Fruit fly (Drosophila melanogaster) whole organism, embryonic: ENCODE results near the gene CG10862.

ENCODE experiments used
- CG10274 ChIP-seq: fragments of 200-800 bp; sonication (Bioruptor generic); optimal IDR thresholded peaks from 3 replicates; lab custom pipeline; 2017; ENCODE audit warnings: missing biosample characterization, mild to moderate bottlenecking, missing genetic modification characterization
- CG10979 ChIP-seq: fragments of 200-800 bp; sonication (Bioruptor generic); optimal IDR thresholded peaks from 2 replicates; lab custom pipeline; 2018; ENCODE audit warnings: missing biosample characterization, mild to moderate bottlenecking, missing genetic modification characterization, moderate library complexity
- CG11695 ChIP-seq: fragments of 200-800 bp; sonication (Bioruptor generic); IDR thresholded peaks from 3 replicates; pipeline ENCODE4 v1.3.6; 2022; ENCODE audit warnings: missing biosample characterization, missing genetic modification characterization
- CG13287 ChIP-seq: fragments of 200-800 bp; sonication (Bioruptor generic); IDR thresholded peaks from 2 replicates; pipeline ENCODE4 v1.3.6; 2022; ENCODE audit warnings: missing biosample characterization, missing genetic modification characterization; ENCODE audit not compliant: partially characterized antibody
- CG13624 ChIP-seq: fragments of 200-800 bp; sonication (Bioruptor generic); optimal IDR thresholded peaks from 2 replicates; lab custom pipeline; 2016; ENCODE audit warnings: missing biosample characterization, missing genetic modification characterization
- CG13894 ChIP-seq: fragments of 200-800 bp; sonication (Bioruptor generic); optimal IDR thresholded peaks from 3 replicates; lab custom pipeline; 2018; ENCODE audit warnings: missing biosample characterization, mild to moderate bottlenecking, missing genetic modification characterization, moderate library complexity
- CG15479 ChIP-seq: fragments of 200-800 bp; sonication (Bioruptor generic); optimal IDR thresholded peaks from 3 replicates; lab custom pipeline; 2019; ENCODE audit warnings: missing biosample characterization, mild to moderate bottlenecking, missing genetic modification characterization, moderate library complexity
- CG16779 ChIP-seq: fragments of 200-800 bp; sonication (Bioruptor generic); IDR thresholded peaks from 2 replicates; pipeline ENCODE4 v1.3.6; 2022; ENCODE audit warnings: missing biosample characterization, missing genetic modification characterization
- CG16815 ChIP-seq: fragments of 200-800 bp; sonication (Bioruptor generic); optimal IDR thresholded peaks from 3 replicates; lab custom pipeline; 2017; ENCODE audit warnings: missing biosample characterization, mild to moderate bottlenecking, missing genetic modification characterization
- CG2129 ChIP-seq: fragments of 200-800 bp; sonication (Bioruptor generic); IDR thresholded peaks from 2 replicates; pipeline ENCODE4 v1.3.6; 2022; ENCODE audit warnings: missing biosample characterization, missing genetic modification characterization; ENCODE audit not compliant: partially characterized antibody
- CG31365 ChIP-seq: fragments of 200-800 bp; sonication (Bioruptor generic); optimal IDR thresholded peaks from 2 replicates; lab custom pipeline; 2018; ENCODE audit warnings: missing biosample characterization, mild to moderate bottlenecking, missing genetic modification characterization
- CG32772 ChIP-seq: fragments of 200-800 bp; sonication (Bioruptor generic); IDR thresholded peaks from 2 replicates; pipeline ENCODE4 v1.3.6; 2022; ENCODE audit warnings: missing biosample characterization, missing genetic modification characterization
- CG6791 ChIP-seq: fragments of 200-800 bp; sonication (Bioruptor generic); IDR thresholded peaks from 3 replicates; pipeline ENCODE4 v1.3.6; 2022; ENCODE audit warnings: missing biosample characterization, missing genetic modification characterization; ENCODE audit not compliant: partially characterized antibody
- CG8765 ChIP-seq: fragments of 200-800 bp; sonication (Bioruptor generic); IDR thresholded peaks from 2 replicates; pipeline ENCODE4 v1.3.6; 2022; ENCODE audit warnings: missing biosample characterization, missing genetic modification characterization
- CG9932 ChIP-seq: fragments of 200-800 bp; sonication (Bioruptor generic); IDR thresholded peaks from 2 replicates; pipeline ENCODE4 v1.3.6; 2022; ENCODE audit warnings: missing biosample characterization, missing genetic modification characterization
- Elba2 ChIP-seq: fragments of 200-800 bp; sonication (Bioruptor generic); optimal IDR thresholded peaks from 3 replicates; lab custom pipeline; 2016; ENCODE audit warnings: missing biosample characterization, missing genetic modification characterization
- HHEX ChIP-seq: fragments of 200-800 bp; sonication (Bioruptor generic); optimal IDR thresholded peaks from 3 replicates; lab custom pipeline; 2017; ENCODE audit warnings: missing biosample characterization, mild to moderate bottlenecking, missing genetic modification characterization, missing genetic modification reagents
- Hr3 ChIP-seq: fragments of 200-800 bp; sonication (Bioruptor generic); optimal IDR thresholded peaks from 3 replicates; lab custom pipeline; 2016; ENCODE audit warnings: missing biosample characterization, missing genetic modification characterization
- Hr78 ChIP-seq, 2 experiments: fragments of 200-800 bp in 1 of 2; fragments of >200 bp in 1 of 2; sonication (Bioruptor generic) in 1 of 2; optimal IDR thresholded peaks; 2 replicates each; lab custom pipeline; 2017 to 2019; ENCODE audit warnings: missing biosample characterization in 2 of 2, missing genetic modification characterization in 2 of 2, mild to moderate bottlenecking in 1 of 2, moderate library complexity in 1 of 2
- Lpt ChIP-seq: fragments of >200 bp; optimal IDR thresholded peaks from 2 replicates; lab custom pipeline; 2018; ENCODE audit warnings: missing biosample characterization, missing genetic modification characterization
- Mad ChIP-seq: fragments of 200-800 bp; sonication (Bioruptor generic); optimal IDR thresholded peaks from 2 replicates; lab custom pipeline; 2016; ENCODE audit warnings: missing biosample characterization, missing genetic modification characterization
- Mrtf ChIP-seq: fragments of 200-800 bp; sonication (Bioruptor generic); IDR thresholded peaks from 3 replicates; pipeline ENCODE4 v1.3.6; 2022; ENCODE audit warnings: missing biosample characterization, missing genetic modification characterization
- Ptx1 ChIP-seq: fragments of 200-800 bp; sonication (Bioruptor generic); IDR thresholded peaks from 2 replicates; pipeline ENCODE4 v1.3.6; 2022; ENCODE audit warnings: missing biosample characterization, missing genetic modification characterization
- Six4 ChIP-seq: fragments of 200-800 bp; sonication (Bioruptor generic); optimal IDR thresholded peaks from 2 replicates; lab custom pipeline; 2016; ENCODE audit warnings: missing biosample characterization, missing genetic modification characterization
- Sox100B ChIP-seq: fragments of 200-800 bp; sonication (Bioruptor generic); optimal IDR thresholded peaks from 3 replicates; lab custom pipeline; 2018; ENCODE audit warnings: missing biosample characterization, mild to moderate bottlenecking, missing genetic modification characterization
- TFAM ChIP-seq: fragments of 200-800 bp; sonication (Bioruptor generic); optimal IDR thresholded peaks from 2 replicates; lab custom pipeline; 2017; ENCODE audit warnings: missing biosample characterization, missing genetic modification characterization, inconsistent platforms
- Taf1 ChIP-seq: fragments of 200-800 bp; sonication (Bioruptor generic); IDR thresholded peaks from 2 replicates; pipeline ENCODE4 v1.3.6; 2022; ENCODE audit warnings: missing biosample characterization, missing genetic modification characterization
- aop ChIP-seq: fragments of 200-800 bp; sonication (Bioruptor generic); IDR thresholded peaks from 2 replicates; pipeline ENCODE4 v1.3.6; 2022; ENCODE audit warnings: missing biosample characterization, missing genetic modification characterization
- ash1 ChIP-seq: fragments of 200-800 bp; sonication (Bioruptor generic); optimal IDR thresholded peaks from 2 replicates; lab custom pipeline; 2018; ENCODE audit warnings: missing biosample characterization, mild to moderate bottlenecking, missing genetic modification characterization
- az2 ChIP-seq: fragments of 200-800 bp; sonication (Bioruptor generic); optimal IDR thresholded peaks from 3 replicates; lab custom pipeline; 2016; ENCODE audit warnings: missing biosample characterization, missing genetic modification characterization
- cg ChIP-seq: fragments of 200-800 bp; sonication (Bioruptor generic); optimal IDR thresholded peaks from 3 replicates; lab custom pipeline; 2019; ENCODE audit warnings: missing biosample characterization, mild to moderate bottlenecking, missing genetic modification characterization, moderate library complexity
- danr ChIP-seq: fragments of 200-800 bp; sonication (Bioruptor generic); IDR thresholded peaks from 2 replicates; pipeline ENCODE4 v1.3.6; 2022; ENCODE audit warnings: missing biosample characterization, missing genetic modification characterization
- fd3F ChIP-seq: fragments of 200-800 bp; sonication (Bioruptor generic); optimal IDR thresholded peaks from 2 replicates; lab custom pipeline; 2018; ENCODE audit warnings: missing biosample characterization, mild to moderate bottlenecking, missing genetic modification characterization, moderate library complexity
- fu2 ChIP-seq: fragments of 200-800 bp; sonication (Bioruptor generic); optimal IDR thresholded peaks from 2 replicates; lab custom pipeline; 2016; ENCODE audit warnings: missing biosample characterization, missing genetic modification characterization
- gem ChIP-seq: fragments of 200-800 bp; sonication (Bioruptor generic); optimal IDR thresholded peaks from 2 replicates; lab custom pipeline; 2019; ENCODE audit warnings: missing biosample characterization, mild to moderate bottlenecking, missing genetic modification characterization, moderate library complexity
- gfzf ChIP-seq: fragments of 200-800 bp; sonication (Bioruptor generic); optimal IDR thresholded peaks from 2 replicates; lab custom pipeline; 2016; ENCODE audit warnings: missing biosample characterization, mild to moderate bottlenecking, missing genetic modification characterization, moderate library complexity
- h ChIP-seq: fragments of >200 bp; optimal IDR thresholded peaks from 2 replicates; lab custom pipeline; 2017
- kah ChIP-seq: fragments of 200-800 bp; sonication (Bioruptor generic); optimal IDR thresholded peaks from 2 replicates; lab custom pipeline; 2018; ENCODE audit warnings: missing biosample characterization, mild to moderate bottlenecking, missing genetic modification characterization
- lab ChIP-seq: fragments of 200-800 bp; sonication (Bioruptor generic); optimal IDR thresholded peaks from 3 replicates; lab custom pipeline; 2017; ENCODE audit warnings: missing biosample characterization, missing genetic modification characterization, mild to moderate bottlenecking, moderate library complexity, missing genetic modification reagents
- lola ChIP-seq, 3 experiments: fragments of >200 bp in 2 of 3; fragments of 200-800 bp in 1 of 3; sonication (Bioruptor generic) in 1 of 3; optimal IDR thresholded peaks; 2 replicates each; lab custom pipeline; 2017 to 2019; ENCODE audit warnings: missing biosample characterization in 3 of 3, missing genetic modification characterization in 3 of 3, mild to moderate bottlenecking in 1 of 3, moderate library complexity in 1 of 3
- maf-S ChIP-seq: fragments of 200-800 bp; sonication (Bioruptor generic); optimal IDR thresholded peaks from 2 replicates; lab custom pipeline; 2016; ENCODE audit warnings: missing biosample characterization, missing genetic modification characterization
- pho ChIP-seq: fragments of 200-800 bp; sonication (Bioruptor generic); optimal IDR thresholded peaks from 2 replicates; lab custom pipeline; 2016; ENCODE audit warnings: missing biosample characterization, missing genetic modification characterization
- psq ChIP-seq: fragments of 200-800 bp; sonication (Bioruptor generic); optimal IDR thresholded peaks from 2 replicates; lab custom pipeline; 2017; ENCODE audit warnings: missing biosample characterization, missing genetic modification characterization
- row ChIP-seq: fragments of 200-800 bp; sonication (Bioruptor generic); IDR thresholded peaks from 3 replicates; pipeline ENCODE4 v1.3.6; 2022; ENCODE audit warnings: missing biosample characterization, missing genetic modification characterization
- schlank ChIP-seq: fragments of 200-800 bp; sonication (Bioruptor generic); optimal IDR thresholded peaks from 2 replicates; lab custom pipeline; 2018; ENCODE audit warnings: missing biosample characterization, mild to moderate bottlenecking, missing genetic modification characterization
- sens ChIP-seq: fragments of 200-800 bp; sonication (Bioruptor generic); peaks from one replicate; lab custom pipeline; 2016; ENCODE audit warnings: missing biosample characterization, missing genetic modification characterization
- seq ChIP-seq: fragments of 200-800 bp; sonication (Bioruptor generic); IDR thresholded peaks from 2 replicates; pipeline ENCODE4 v1.3.6; 2022; ENCODE audit warnings: missing biosample characterization, missing genetic modification characterization
- sob ChIP-seq: fragments of 200-800 bp; sonication (Bioruptor generic); IDR thresholded peaks from 2 replicates; pipeline ENCODE4 v1.3.6; 2022; ENCODE audit warnings: missing biosample characterization, missing genetic modification characterization
- sug ChIP-seq: fragments of 200-800 bp; optimal IDR thresholded peaks from 2 replicates; lab custom pipeline; 2019; ENCODE audit warnings: missing biosample characterization, mild to moderate bottlenecking, missing genetic modification characterization, moderate library complexity
- trh ChIP-seq: fragments of 200-800 bp; sonication (Bioruptor generic); optimal IDR thresholded peaks from 2 replicates; lab custom pipeline; 2016; ENCODE audit warnings: missing biosample characterization, missing genetic modification characterization
- tup ChIP-seq: fragments of 200-800 bp; sonication (Bioruptor generic); optimal IDR thresholded peaks from 2 replicates; lab custom pipeline; 2016; ENCODE audit warnings: missing biosample characterization, mild to moderate bottlenecking, missing genetic modification characterization, moderate library complexity

CG10862 gene

DNA sequence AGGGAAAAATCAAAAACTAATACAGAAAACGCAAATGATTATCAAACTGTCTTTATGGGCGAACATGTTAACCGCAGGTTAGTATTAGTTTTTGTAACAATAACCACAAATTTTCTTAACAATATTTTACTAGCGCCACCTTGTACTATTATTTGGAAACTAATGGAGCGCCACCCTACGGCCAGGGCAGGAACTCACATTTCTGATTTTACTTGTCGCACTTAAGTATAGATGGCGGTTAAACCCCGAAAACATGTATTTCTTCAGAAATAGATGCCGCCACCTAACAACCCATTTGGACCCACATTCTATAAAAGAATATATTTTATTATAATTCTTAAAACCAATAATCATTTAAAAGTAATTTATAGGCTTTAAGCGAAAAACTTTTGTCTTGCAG lies 38.2 kb downstream of the CG10862 start (continued):
- peak in 1 of 3 experiments; percentile 51 for TF ChIP-seq lola (GFP tag; optimal IDR thresholded peaks at IDR 0.05; lab: Kevin White, UChicago)
- TF ChIP-seq gfzf (GFP tag; lab: Kevin White, UChicago), result no peak
- peak; percentile 52 for TF ChIP-seq maf-S (GFP tag; lab: Kevin White, UChicago)
- TF ChIP-seq Taf1, result peak; percentile 71; the same call in 1 of the 2 replicates
- peak; percentile 89 for TF ChIP-seq Ptx1 (GFP tag; lab: Robert Waterston, UW)
- peak; percentile 72 for TF ChIP-seq CG13894 (tag; lab: Kevin White, UChicago)
- TF ChIP-seq CG10979 (tag; lab: Kevin White, UChicago), result peak; percentile 72
- peak; percentile 73 for TF ChIP-seq CG16815 (GFP tag; lab: Kevin White, UChicago)
- TF ChIP-seq CG8765 (GFP tag; lab: Robert Waterston, UW), result peak; percentile 43; the same call in 1 of the 2 replicates
- TF ChIP-seq CG13287 (GFP tag; lab: Robert Waterston, UW), result peak; percentile 57; the same call in 1 of the 2 replicates
- peak; percentile 88 for TF ChIP-seq az2 (GFP tag; lab: Kevin White, UChicago)
- TF ChIP-seq CG15479 (GFP tag; lab: Kevin White, UChicago), result no peak
- TF ChIP-seq seq (GFP tag; lab: Robert Waterston, UW), result no peak; the same call in 1 of the 2 replicates
- peak; percentile 22 for TF ChIP-seq psq (GFP tag; lab: Kevin White, UChicago)
- peak; percentile 57 for TF ChIP-seq ash1 (GFP tag; lab: Kevin White, UChicago)
- peak; percentile 84 for TF ChIP-seq sob
- peak; percentile 78 for TF ChIP-seq sug (tag; lab: Kevin White, UChicago)
- TF ChIP-seq Mad (GFP tag; lab: Kevin White, UChicago), result peak; percentile 83
- TF ChIP-seq lab (GFP tag; lab: Kevin White, UChicago), result peak; percentile 72
- TF ChIP-seq CG31365, result peak; percentile 43
- TF ChIP-seq CG13624, result peak; percentile 75
- TF ChIP-seq sens (GFP tag; lab: Kevin White, UChicago), result peak; percentile 64
- no peak for TF ChIP-seq CG11695 (GFP tag; lab: Robert Waterston, UW)
- TF ChIP-seq CG6791 (GFP tag; lab: Robert Waterston, UW), result peak; percentile 61; the same call in 1 of the 3 replicates
- peak; percentile 11 for TF ChIP-seq schlank (tag; lab: Kevin White, UChicago)
- peak; percentile 84 for TF ChIP-seq CG32772 (GFP tag; lab: Robert Waterston, UW)
- no peak for TF ChIP-seq cg (GFP tag; lab: Kevin White, UChicago)
- TF ChIP-seq aop (GFP tag; lab: Robert Waterston, UW), result 0 out of 2 replicates have a peak, but pooled peaks have one; percentile 7
- TF ChIP-seq Hr3 (GFP tag; lab: Kevin White, UChicago), result peak; percentile 89
- peak; percentile 52 for TF ChIP-seq Elba2 (GFP tag; lab: Kevin White, UChicago)
- TF ChIP-seq tup (GFP tag; lab: Kevin White, UChicago), result no peak
- peak; percentile 79 for TF ChIP-seq Six4 (GFP tag; lab: Kevin White, UChicago)
- peak; percentile 41 for TF ChIP-seq trh (GFP tag; lab: Kevin White, UChicago)
- TF ChIP-seq Hr78 (GFP tag; optimal IDR thresholded peaks at IDR 0.05; lab: Kevin White, UChicago), result no peak
- TF ChIP-seq CG10274, result no peak
- peak; percentile 50 for TF ChIP-seq HHEX
- peak; percentile 93 for TF ChIP-seq CG9932 (GFP tag; lab: Robert Waterston, UW)
- peak; percentile 58; the same call in 1 of the 2 replicates for TF ChIP-seq danr (GFP tag; lab: Robert Waterston, UW)
- peak; percentile 46; the same call in 1 of the 3 replicates for TF ChIP-seq row (GFP tag; lab: Robert Waterston, UW)
- no peak for TF ChIP-seq kah (GFP tag; lab: Kevin White, UChicago)
- TF ChIP-seq Sox100B (GFP tag; lab: Kevin White, UChicago), result no peak
- TF ChIP-seq gem (tag; lab: Kevin White, UChicago), result peak; percentile 84
- TF ChIP-seq Mrtf (GFP tag; lab: Robert Waterston, UW), result peak; percentile 84
- no peak for TF ChIP-seq pho
- TF ChIP-seq fu2 (GFP tag; lab: Kevin White, UChicago), result peak; percentile 69
- no peak for TF ChIP-seq h (lab: Kevin White, UChicago)
- TF ChIP-seq Lpt (GFP tag; lab: Kevin White, UChicago), result no peak
- TF ChIP-seq CG16779 (GFP tag; lab: Robert Waterston, UW), result peak; percentile 45; the same call in 1 of the 2 replicates
- peak; percentile 63 for TF ChIP-seq fd3F (GFP tag; lab: Kevin White, UChicago)
- no peak for TF ChIP-seq CG2129 (GFP tag; lab: Robert Waterston, UW)
- peak; percentile 20 for TF ChIP-seq TFAM
